Worm (Caenorhabditis elegans): Measurements from ENCODE around the gene F36F12.1.

DNA sequence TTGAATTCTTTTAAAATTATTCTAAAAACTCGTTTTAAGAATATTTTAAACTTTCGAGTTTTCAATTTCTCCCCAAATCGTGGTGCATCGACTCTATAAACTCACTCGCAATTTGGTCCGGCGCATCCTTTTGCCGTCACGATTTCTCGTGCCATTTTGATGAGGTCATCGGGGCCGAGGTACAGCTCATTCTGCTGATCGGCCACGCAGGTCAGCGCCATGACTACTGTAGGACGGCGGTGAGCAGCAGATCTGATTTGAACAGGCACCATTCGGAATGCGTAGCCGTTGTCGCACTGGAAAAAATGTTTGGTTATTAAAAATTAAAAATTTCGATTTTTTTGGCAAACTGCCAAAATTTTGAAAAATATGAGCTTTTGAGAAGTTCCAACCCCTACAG lies 29.7 kb upstream of the F36F12.1 start:
- TF ChIP-seq ama-1 (optimal IDR thresholded peaks at IDR 0.05): no peak
- TF ChIP-seq tbx-11 (GFP tag; IDR thresholded peaks at IDR 0.05): no peak
- TF ChIP-seq hnd-1 (tag; optimal IDR thresholded peaks at IDR 0.05): no peak
- TF ChIP-seq F13C5.2 (tag; optimal IDR thresholded peaks at IDR 0.05): no peak
- no peak for TF ChIP-seq tra-4 (tag; optimal IDR thresholded peaks at IDR 0.05)
- no peak for TF ChIP-seq aly-1 (tag; optimal IDR thresholded peaks at IDR 0.05)
- TF ChIP-seq hmbx-1 (tag; optimal IDR thresholded peaks at IDR 0.05): no peak
- no peak for TF ChIP-seq scrt-1 (GFP tag; IDR thresholded peaks at IDR 0.05)

All from whole organism, early embryonic.